Worm (Caenorhabditis elegans): Measurements from ENCODE around the gene msp-74.

msp-74 gene

ce11 chrII:5105020-5105419 is 10.1 kb downstream of the msp-74 start:
- peak; percentile 99 for TF ChIP-seq aha-1 (tag)
- TF ChIP-seq nhr-237 (tag; optimal IDR thresholded peaks at IDR 0.05): no peak
- peak; percentile 97 for TF ChIP-seq lim-7 (GFP tag; IDR thresholded peaks at IDR 0.05)
- peak; percentile 96 for TF ChIP-seq nhr-41 (GFP tag; IDR thresholded peaks at IDR 0.05)
- TF ChIP-seq egl-43 (GFP tag; IDR thresholded peaks at IDR 0.05): no peak
- TF ChIP-seq fos-1 (tag; optimal IDR thresholded peaks at IDR 0.05): no peak
- TF ChIP-seq ZK546.5 (tag; optimal IDR thresholded peaks at IDR 0.05): no peak
- TF ChIP-seq Y105C5A.15 (GFP tag; IDR thresholded peaks at IDR 0.05): peak; percentile 76; the same call in 1 of the 2 replicates
- TF ChIP-seq zip-11 (GFP tag; IDR thresholded peaks at IDR 0.05): peak; percentile 73; the same call in 1 of the 2 replicates
- peak; percentile 90 for TF ChIP-seq arid-1 (GFP tag; conservative IDR thresholded peaks at IDR 0.05)
- TF ChIP-seq ceh-20 (GFP tag; IDR thresholded peaks at IDR 0.05): peak; percentile 81; the same call in 1 of the 2 replicates
- peak; percentile 4 for TF ChIP-seq aly-2 (tag; optimal IDR thresholded peaks at IDR 0.05)
- peak; percentile 0 for TF ChIP-seq fkh-10 (GFP tag; optimal IDR thresholded peaks at IDR 0.05)
- peak; percentile 59 for TF ChIP-seq mdt-29 (GFP tag; IDR thresholded peaks at IDR 0.05)
- TF ChIP-seq nhr-11 (tag; optimal IDR thresholded peaks at IDR 0.05): peak; percentile 55
- peak; percentile 83 to 84; a peak in 3 of 4 replicates for TF ChIP-seq madf-5 (GFP tag; IDR thresholded peaks at IDR 0.05)
- TF ChIP-seq ceh-32 (tag; optimal IDR thresholded peaks at IDR 0.05; ENCODE audit: poor library complexity): no peak
- peak; percentile 88 for TF ChIP-seq gei-8 (GFP tag; optimal IDR thresholded peaks at IDR 0.05)
- no peak; the same call in 1 of the 2 replicates for TF ChIP-seq pha-4 (GFP tag; IDR thresholded peaks at IDR 0.05)
- no peak for TF ChIP-seq pha-4 (tag; optimal IDR thresholded peaks at IDR 0.05)
- TF ChIP-seq lin-13 (GFP tag; optimal IDR thresholded peaks at IDR 0.05): peak; percentile 48
- peak; percentile 29 for TF ChIP-seq ces-1 (GFP tag; optimal IDR thresholded peaks at IDR 0.05)
- no peak for TF ChIP-seq T20F7.1 (GFP tag; optimal IDR thresholded peaks at IDR 0.05)
- TF ChIP-seq nhr-77 (tag; optimal IDR thresholded peaks at IDR 0.05): no peak
- no peak for TF ChIP-seq ztf-11 (tag; optimal IDR thresholded peaks at IDR 0.05)
- TF ChIP-seq lin-29 (GFP tag; IDR thresholded peaks at IDR 0.05): peak; percentile 65
- no peak for TF ChIP-seq nhr-25 (tag; optimal IDR thresholded peaks at IDR 0.05; ENCODE audit: borderline replicate concordance, insufficient read depth)
- TF ChIP-seq nhr-111 (GFP tag; optimal IDR thresholded peaks at IDR 0.05): peak; percentile 87
- TF ChIP-seq madf-9 (GFP tag; conservative IDR thresholded peaks at IDR 0.05): no peak; the same call in 1 of the 2 replicates
- TF ChIP-seq lsy-2 (tag; optimal IDR thresholded peaks at IDR 0.05): no peak
- TF ChIP-seq set-16 (GFP tag; IDR thresholded peaks at IDR 0.05): no peak
- TF ChIP-seq spr-3 (GFP tag; optimal IDR thresholded peaks at IDR 0.05): peak; percentile 75
- TF ChIP-seq Y48G9A.11 (GFP tag; IDR thresholded peaks at IDR 0.05): peak; percentile 76
- no peak for TF ChIP-seq unc-39 (tag; optimal IDR thresholded peaks at IDR 0.05)
- TF ChIP-seq lir-3 (tag; optimal IDR thresholded peaks at IDR 0.05): peak; percentile 78
- no peak for TF ChIP-seq tag-97 (GFP tag; IDR thresholded peaks at IDR 0.05)
- peak; percentile 92 for TF ChIP-seq F26F4.8 (GFP tag; conservative IDR thresholded peaks at IDR 0.05)
- TF ChIP-seq sdz-12 (GFP tag; optimal IDR thresholded peaks at IDR 0.05): peak; percentile 77
- peak in 1 of 2 experiments; percentile 82 for TF ChIP-seq unc-62 (GFP tag; optimal IDR thresholded peaks at IDR 0.05 in 1 of 2)
- TF ChIP-seq unc-62 (tag; optimal IDR thresholded peaks at IDR 0.05): no peak
- peak; percentile 92 for TF ChIP-seq mes-2 (tag; optimal IDR thresholded peaks at IDR 0.05; ENCODE audit: poor library complexity, severe bottlenecking)
- peak; percentile 60 for TF ChIP-seq F10B5.3 (tag; optimal IDR thresholded peaks at IDR 0.05)
- TF ChIP-seq hlh-11 (tag; optimal IDR thresholded peaks at IDR 0.05): no peak
- TF ChIP-seq Y5F2A.4 (GFP tag; optimal IDR thresholded peaks at IDR 0.05): peak; percentile 75
- TF ChIP-seq lin-15B (tag; optimal IDR thresholded peaks at IDR 0.05): no peak
- TF ChIP-seq ZK337.2 (GFP tag; IDR thresholded peaks at IDR 0.05): 0 out of 2 replicates have a peak, but pooled peaks have one; percentile 73
- TF ChIP-seq zip-2 (tag; optimal IDR thresholded peaks at IDR 0.05): peak; percentile 60
- peak; percentile 75 for TF ChIP-seq F44E2.7 (GFP tag; IDR thresholded peaks at IDR 0.05)
- peak; percentile 86 for TF ChIP-seq Y75B8A.6 (GFP tag; IDR thresholded peaks at IDR 0.05)
- TF ChIP-seq skn-1 (tag; optimal IDR thresholded peaks at IDR 0.05): no peak
- TF ChIP-seq jun-1 (tag; optimal IDR thresholded peaks at IDR 0.05): no peak
- no peak; the same call in none of the 2 replicates for TF ChIP-seq lin-38 (GFP tag; IDR thresholded peaks at IDR 0.05)
